Worm (Caenorhabditis elegans): ENCODE data around the gene K07C5.3.

The K07C5.3 gene

ce11 chrV:10379761-10380160, 36.9 kb downstream of the K07C5.3 start:
- TF ChIP-seq dao-5 (tag; optimal IDR thresholded peaks at IDR 0.05) = no peak

DNA sequence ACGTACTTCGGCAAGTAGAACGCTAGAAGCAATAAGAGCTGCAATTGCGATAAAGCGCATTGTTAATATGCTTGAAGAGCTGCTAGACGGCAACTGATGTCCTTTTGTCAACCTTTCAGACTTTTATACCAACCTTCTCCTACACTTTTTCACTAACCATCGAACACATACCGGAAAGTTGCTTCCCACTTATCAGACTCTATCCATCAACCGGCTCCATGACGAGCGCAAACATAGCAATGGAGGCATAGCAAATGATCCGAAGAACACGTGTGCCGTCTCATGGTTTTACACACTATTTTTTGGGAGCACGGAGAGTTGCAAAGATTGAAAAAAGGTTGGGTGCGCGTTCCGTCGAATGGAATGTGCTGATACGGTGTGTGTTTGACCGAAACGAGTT, 38.9 kb downstream of the K07C5.3 start, which contains the start of gene abu-1:
Gene abu-1 (minus strand): TSS at position 101 of the 400 bp plus-strand sequence.
- TF ChIP-seq dao-5 (tag; optimal IDR thresholded peaks at IDR 0.05) = no peak
- no peak for TF ChIP-seq W03F9.2 (tag; optimal IDR thresholded peaks at IDR 0.05)
- TF ChIP-seq him-1 (tag; optimal IDR thresholded peaks at IDR 0.05) = no peak

- TF ChIP-seq dao-5 (tag; optimal IDR thresholded peaks at IDR 0.05) = no peak
- TF ChIP-seq him-1 (tag; optimal IDR thresholded peaks at IDR 0.05) = no peak
- no peak for TF ChIP-seq W03F9.2 (tag; optimal IDR thresholded peaks at IDR 0.05)
These were observed 39.3 kb downstream of the K07C5.3 start, which contains the start of gene pqn-2 for ce11 chrV:10382142-10382541. Gene pqn-2, plus strand, starts transcription at chrV:10382442.

ce11 chrV:10383950-10384349, 41.1 kb downstream of the K07C5.3 start, which contains the start of gene spe-10:
Gene spe-10, plus strand, starts transcription at chrV:10384250.
- TF ChIP-seq W03F9.2 (tag; optimal IDR thresholded peaks at IDR 0.05) = no peak
- TF ChIP-seq him-1 (tag; optimal IDR thresholded peaks at IDR 0.05) = no peak
- TF ChIP-seq dao-5 (tag; optimal IDR thresholded peaks at IDR 0.05) = no peak

DNA sequence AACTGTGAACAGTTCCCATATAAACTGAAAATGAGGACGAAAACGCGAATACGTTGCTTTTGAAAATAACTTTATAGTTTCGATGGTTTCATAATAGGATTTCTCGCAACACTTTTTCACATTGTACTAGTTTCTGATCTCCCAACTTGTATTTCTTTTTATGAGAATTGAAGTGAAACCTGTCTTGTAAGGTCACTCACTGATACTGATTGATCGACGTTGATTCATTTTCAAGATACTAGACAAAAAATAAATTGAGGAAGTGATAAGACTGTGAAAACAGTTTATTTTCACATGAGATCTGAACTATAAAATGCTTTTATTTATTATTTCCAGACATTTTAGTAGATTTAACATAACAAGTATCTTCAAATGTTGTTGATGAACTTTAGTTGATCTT, 44.6 kb downstream of the K07C5.3 start:
- TF ChIP-seq W03F9.2 (tag; optimal IDR thresholded peaks at IDR 0.05) = no peak

DNA sequence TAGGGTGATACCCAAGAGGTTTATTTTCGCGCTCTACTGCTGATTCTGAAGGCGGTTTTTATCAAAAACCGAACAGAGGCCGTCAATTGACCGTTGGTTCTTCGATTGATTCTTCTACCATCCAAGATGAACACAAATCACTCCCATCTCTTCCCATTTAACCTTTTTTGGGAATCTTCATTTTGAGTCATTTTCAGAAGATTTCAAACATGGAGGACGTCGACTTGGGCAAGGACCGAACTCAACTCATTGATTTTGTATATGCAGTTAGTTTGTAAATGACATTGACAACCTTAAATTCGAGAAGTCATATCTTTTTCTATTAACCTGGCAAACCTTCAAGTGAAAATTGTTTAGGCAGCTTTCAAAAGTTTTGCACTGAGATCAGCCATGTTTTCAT, 45.5 kb downstream of the K07C5.3 start, which contains the start of gene AC3.5:
Gene AC3.5 (plus strand): TSS at position 210 of the 400 bp plus-strand sequence.
- TF ChIP-seq him-1 (tag; optimal IDR thresholded peaks at IDR 0.05) = no peak
- TF ChIP-seq dao-5 (tag; optimal IDR thresholded peaks at IDR 0.05) = no peak

- TF ChIP-seq dao-5 (tag; optimal IDR thresholded peaks at IDR 0.05) (no peak), him-1 (tag; optimal IDR thresholded peaks at IDR 0.05) (no peak), W03F9.2 (tag; optimal IDR thresholded peaks at IDR 0.05) (no peak)
These were observed 50.9 kb downstream of the K07C5.3 start for ce11 chrV:10393708-10394107.

Measured in whole organism, L4/young adult.